Worm (Caenorhabditis elegans) whole organism, young adult: ENCODE measurements around the gene smc-5.
A peak's percentile ranks its signal among the peaks of the same experiment; 100 is the strongest.

Experiments used
- B0019.2 ChIP-seq: fragments of 200-800 bp; sonication (Bioruptor generic); conservative IDR thresholded peaks from 2 replicates; pipeline ENCODE4 v1.3.6; 2022; ENCODE audit warnings: missing genetic modification reagents, missing genetic modification characterization, missing compliant biosample characterization
- C06A6.2 ChIP-seq: fragments of 200-800 bp; sonication (Bioruptor generic); conservative IDR thresholded peaks from 2 replicates; pipeline ENCODE4 v1.3.6; 2022; ENCODE audit warnings: missing genetic modification characterization, missing compliant biosample characterization
- D2030.7 ChIP-seq: fragments of 200-800 bp; sonication (Bioruptor generic); IDR thresholded peaks from 2 replicates; pipeline ENCODE4 v1.3.6; 2022; ENCODE audit warnings: missing genetic modification reagents, missing genetic modification characterization, missing compliant biosample characterization
- F33H1.4 ChIP-seq: fragments of 200-800 bp; sonication (Bioruptor generic); IDR thresholded peaks from 2 replicates; pipeline ENCODE4 v1.3.6; 2022; ENCODE audit warnings: missing genetic modification reagents, missing genetic modification characterization, missing compliant biosample characterization
- F49E8.2 ChIP-seq: sonication (generic microtip); optimal IDR thresholded peaks from 3 replicates; lab custom pipeline; 2017; ENCODE audit warnings: missing genetic modification characterization, mild to moderate bottlenecking, missing compliant biosample characterization, antibody characterized with exemption, moderate library complexity; ENCODE audit not compliant: insufficient read depth
- F57A8.1 ChIP-seq: fragments of 200-800 bp; sonication (Bioruptor generic); optimal IDR thresholded peaks from 2 replicates; lab custom pipeline; 2018; ENCODE audit warnings: mild to moderate bottlenecking, missing genetic modification characterization, moderate library complexity, missing compliant biosample characterization
- Y53F4B.3 ChIP-seq: fragments of 200-800 bp; sonication (Bioruptor generic); IDR thresholded peaks from 2 replicates; pipeline ENCODE4 v1.3.6; 2022; ENCODE audit warnings: missing genetic modification reagents, missing genetic modification characterization, missing compliant biosample characterization
- Y79H2A.3 ChIP-seq: fragments of 200-800 bp; sonication (Bioruptor generic); conservative IDR thresholded peaks from 2 replicates; pipeline ENCODE4 v1.3.6; 2022; ENCODE audit warnings: missing genetic modification reagents, missing genetic modification characterization, missing compliant biosample characterization
- Y95B8A.8 ChIP-seq: fragments of 200-800 bp; sonication (Bioruptor generic); IDR thresholded peaks from 2 replicates; pipeline ENCODE4 v1.3.6; 2022; ENCODE audit warnings: missing genetic modification reagents, missing genetic modification characterization, missing compliant biosample characterization
- akir-1 ChIP-seq: fragments of 200-800 bp; sonication (Bioruptor generic); optimal IDR thresholded peaks from 2 replicates; lab custom pipeline; 2018; ENCODE audit warnings: mild to moderate bottlenecking, missing genetic modification characterization, moderate library complexity, missing compliant biosample characterization
- aptf-2 ChIP-seq: fragments of 200-800 bp; sonication (Bioruptor generic); conservative IDR thresholded peaks from 2 replicates; pipeline ENCODE4 v1.3.6; 2022; ENCODE audit warnings: missing genetic modification reagents, missing genetic modification characterization, missing compliant biosample characterization
- attf-3 ChIP-seq: fragments of 200-800 bp; sonication (Bioruptor generic); conservative IDR thresholded peaks from 2 replicates; pipeline ENCODE4 v1.3.6; 2022; ENCODE audit warnings: missing genetic modification reagents, missing genetic modification characterization, missing compliant biosample characterization
- attf-6 ChIP-seq: fragments of 200-800 bp; sonication (Bioruptor generic); IDR thresholded peaks from 2 replicates; pipeline ENCODE4 v1.3.6; 2022; ENCODE audit warnings: missing genetic modification reagents, missing genetic modification characterization, missing compliant biosample characterization
- ccch-3 ChIP-seq: fragments of 200-800 bp; sonication (Bioruptor generic); optimal IDR thresholded peaks from 2 replicates; lab custom pipeline; 2018; ENCODE audit warnings: mild to moderate bottlenecking, missing genetic modification characterization, missing compliant biosample characterization
- ceh-100 ChIP-seq: fragments of 200-800 bp; sonication (Bioruptor generic); IDR thresholded peaks from 2 replicates; pipeline ENCODE4 v1.3.6; 2022; ENCODE audit warnings: missing genetic modification reagents, missing genetic modification characterization, missing compliant biosample characterization
- ceh-79 ChIP-seq: sonication (generic microtip); optimal IDR thresholded peaks from 2 replicates; lab custom pipeline; 2017; ENCODE audit warnings: mild to moderate bottlenecking, missing genetic modification characterization, missing compliant biosample characterization
- ceh-91 ChIP-seq: fragments of 200-800 bp; sonication (Bioruptor generic); IDR thresholded peaks from 2 replicates; pipeline ENCODE4 v1.3.6; 2022; ENCODE audit warnings: missing genetic modification reagents, missing genetic modification characterization, missing compliant biosample characterization
- dpff-1 ChIP-seq: sonication (generic microtip); optimal IDR thresholded peaks from 2 replicates; lab custom pipeline; 2017; ENCODE audit warnings: mild to moderate bottlenecking, missing genetic modification characterization, missing compliant biosample characterization
- dpl-1 ChIP-seq: fragments of 150-350 bp; optimal IDR thresholded peaks from 2 replicates; lab custom pipeline; 2014; ENCODE audit warnings: missing biosample characterization, missing genetic modification reagents, missing genetic modification characterization
- efl-1 ChIP-seq: fragments of 150-350 bp; optimal IDR thresholded peaks from 2 replicates; lab custom pipeline; 2014; ENCODE audit warnings: missing biosample characterization, missing genetic modification reagents, missing genetic modification characterization
- fkh-3 ChIP-seq: sonication (generic microtip); optimal IDR thresholded peaks from 2 replicates; lab custom pipeline; 2016; ENCODE audit warnings: mild to moderate bottlenecking, missing genetic modification characterization, missing compliant biosample characterization
- gei-17 ChIP-seq: fragments of 200-800 bp; sonication (Bioruptor generic); optimal IDR thresholded peaks from 2 replicates; lab custom pipeline; 2018; ENCODE audit warnings: mild to moderate bottlenecking, missing genetic modification characterization, missing compliant biosample characterization
- hrde-1 ChIP-seq: sonication (generic microtip); optimal IDR thresholded peaks from 2 replicates; lab custom pipeline; 2016; ENCODE audit warnings: missing genetic modification characterization, mild to moderate bottlenecking, missing compliant biosample characterization, moderate library complexity, missing genotype, missing genetic modification reagents, borderline replicate concordance
- lin-40 ChIP-seq: sonication (generic microtip); optimal IDR thresholded peaks from 2 replicates; lab custom pipeline; 2016; ENCODE audit warnings: missing genetic modification characterization, mild to moderate bottlenecking, missing compliant biosample characterization, missing genotype, missing genetic modification reagents
- lin-54 ChIP-seq: fragments of 200-800 bp; sonication (Bioruptor generic); optimal IDR thresholded peaks from 2 replicates; lab custom pipeline; 2018; ENCODE audit warnings: mild to moderate bottlenecking, missing genetic modification characterization, missing compliant biosample characterization
- lsl-1 ChIP-seq: fragments of 200-800 bp; sonication (Bioruptor generic); optimal IDR thresholded peaks from 2 replicates; lab custom pipeline; 2018; ENCODE audit warnings: mild to moderate bottlenecking, missing genetic modification characterization, moderate library complexity, missing compliant biosample characterization
- madf-6 ChIP-seq: fragments of 200-800 bp; sonication (Bioruptor generic); IDR thresholded peaks from 2 replicates; pipeline ENCODE4 v1.3.6; 2022; ENCODE audit warnings: missing genetic modification reagents, missing genetic modification characterization, missing compliant biosample characterization
- madf-8 ChIP-seq: fragments of 200-800 bp; sonication (Bioruptor generic); conservative IDR thresholded peaks from 2 replicates; pipeline ENCODE4 v1.3.6; 2022; ENCODE audit warnings: missing genetic modification reagents, missing genetic modification characterization, missing compliant biosample characterization
- mel-28 ChIP-seq: sonication (generic microtip); optimal IDR thresholded peaks from 2 replicates; lab custom pipeline; 2016; ENCODE audit warnings: borderline replicate concordance, mild to moderate bottlenecking, missing genetic modification characterization, missing compliant biosample characterization
- nfya-2 ChIP-seq: fragments of 200-800 bp; sonication (Bioruptor generic); IDR thresholded peaks from 2 replicates; pipeline ENCODE4 v1.3.6; 2022; ENCODE audit warnings: missing genetic modification reagents, missing genetic modification characterization, missing compliant biosample characterization
- nhr-179 ChIP-seq: sonication (generic microtip); optimal IDR thresholded peaks from 2 replicates; lab custom pipeline; 2016; ENCODE audit warnings: mild to moderate bottlenecking, missing genetic modification characterization, missing compliant biosample characterization
- nhr-80 ChIP-seq: sonication (generic microtip); optimal IDR thresholded peaks from 2 replicates; lab custom pipeline; 2016; ENCODE audit warnings: missing genetic modification characterization, missing compliant biosample characterization
- pha-4 ChIP-seq: fragments of 150-350 bp; sonication (generic microtip); optimal IDR thresholded peaks from 2 replicates; lab custom pipeline; 2014; ENCODE audit warnings: missing biosample characterization, missing genetic modification reagents, missing genetic modification characterization
- rpc-1 ChIP-seq, 2 experiments: fragments of 150-350 bp in 1 of 2; sonication (generic microtip) in 1 of 2; optimal IDR thresholded peaks; 2 replicates each; lab custom pipeline; 2014 to 2018; ENCODE audit warnings: missing biosample characterization in 1 of 2, missing genetic modification characterization in 1 of 2, missing genetic modification reagents in 1 of 2, missing genotype in 1 of 2
- sea-2 ChIP-seq: fragments of 200-800 bp; sonication (Bioruptor generic); IDR thresholded peaks from 2 replicates; pipeline ENCODE4 v1.3.6; 2022; ENCODE audit warnings: missing genetic modification characterization, missing compliant biosample characterization
- snpc-1.3 ChIP-seq: sonication (generic microtip); optimal IDR thresholded peaks from 2 replicates; lab custom pipeline; 2017; ENCODE audit warnings: missing genetic modification characterization, mild to moderate bottlenecking, missing compliant biosample characterization, antibody characterized with exemption, moderate library complexity, missing genotype, missing genetic modification reagents; ENCODE audit not compliant: insufficient read depth
- snpc-3.4 ChIP-seq: sonication (generic microtip); optimal IDR thresholded peaks from 2 replicates; lab custom pipeline; 2017; ENCODE audit warnings: missing genetic modification characterization, mild to moderate bottlenecking, missing compliant biosample characterization, antibody characterized with exemption, moderate library complexity, missing genotype, missing genetic modification reagents
- snpc-4 ChIP-seq, 5 experiments: fragments of 150-350 bp in 1 of 5; sonication (generic microtip) in 4 of 5; optimal IDR thresholded peaks; 2 replicates each; lab custom pipeline; 2014 to 2018; ENCODE audit warnings: missing genetic modification characterization in 5 of 5, missing biosample characterization in 3 of 5, antibody characterized with exemption in 2 of 5, mild to moderate bottlenecking in 2 of 5, missing compliant biosample characterization in 2 of 5, missing genotype in 2 of 5, moderate library complexity in 2 of 5, missing genetic modification reagents in 1 of 5
- somi-1 ChIP-seq: fragments of 200-800 bp; sonication (Bioruptor generic); optimal IDR thresholded peaks from 2 replicates; lab custom pipeline; 2018; ENCODE audit warnings: mild to moderate bottlenecking, missing genetic modification characterization, missing compliant biosample characterization
- tbp1 ChIP-seq: fragments of 200-800 bp; sonication (Bioruptor generic); optimal IDR thresholded peaks from 2 replicates; lab custom pipeline; 2018; ENCODE audit warnings: mild to moderate bottlenecking, missing genetic modification characterization, missing compliant biosample characterization
- unc-130 ChIP-seq: sonication (generic microtip); optimal IDR thresholded peaks from 2 replicates; lab custom pipeline; 2016; ENCODE audit warnings: missing genetic modification reagents, missing genetic modification characterization, missing compliant biosample characterization
- xnd-1 ChIP-seq: sonication (generic microtip); optimal IDR thresholded peaks from 2 replicates; lab custom pipeline; 2016; ENCODE audit warnings: missing genotype, missing genetic modification reagents, missing genetic modification characterization, missing compliant biosample characterization
- ztf-22 ChIP-seq: fragments of 200-800 bp; sonication (Bioruptor generic); optimal IDR thresholded peaks from 2 replicates; lab custom pipeline; 2018; ENCODE audit warnings: mild to moderate bottlenecking, missing genetic modification characterization, moderate library complexity, missing compliant biosample characterization
- ztf-26 ChIP-seq: sonication (generic microtip); optimal IDR thresholded peaks from 2 replicates; lab custom pipeline; 2017; ENCODE audit warnings: missing genetic modification characterization, missing compliant biosample characterization
- ztf-6 ChIP-seq: fragments of 200-800 bp; sonication (Bioruptor generic); IDR thresholded peaks from 2 replicates; pipeline ENCODE4 v1.3.6; 2022; ENCODE audit warnings: missing genetic modification reagents, missing genetic modification characterization, missing compliant biosample characterization

The smc-5 gene

DNA sequence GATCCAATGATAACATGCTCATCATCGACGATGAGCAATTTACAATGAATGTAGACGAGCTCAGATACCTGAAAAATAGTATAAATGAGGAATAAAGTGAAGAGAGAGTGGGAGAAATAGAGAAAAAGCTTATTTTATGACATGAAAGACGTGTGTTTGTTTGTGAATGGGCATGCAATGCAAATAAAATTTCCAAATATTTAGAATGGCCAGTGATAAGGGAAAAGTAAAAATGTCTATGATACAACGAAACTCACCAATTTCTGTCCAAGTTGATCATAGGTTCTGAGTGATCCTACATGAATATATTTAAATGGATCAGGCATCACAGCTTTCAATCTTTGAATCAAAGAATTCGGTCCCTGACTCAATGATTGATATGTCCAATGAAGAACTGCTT, 24.2 kb downstream of the smc-5 start:
- no peak for TF ChIP-seq snpc-3.4 (tag; lab: Kevin White, UChicago)
- no peak for TF ChIP-seq aptf-2 (GFP tag; lab: Robert Waterston, UW)
- no peak for TF ChIP-seq D2030.7 (GFP tag; lab: Robert Waterston, UW)
- no peak for TF ChIP-seq lin-40 (tag; lab: Kevin White, UChicago)
- TF ChIP-seq sea-2 (GFP tag; lab: Robert Waterston, UW) = no peak

DNA sequence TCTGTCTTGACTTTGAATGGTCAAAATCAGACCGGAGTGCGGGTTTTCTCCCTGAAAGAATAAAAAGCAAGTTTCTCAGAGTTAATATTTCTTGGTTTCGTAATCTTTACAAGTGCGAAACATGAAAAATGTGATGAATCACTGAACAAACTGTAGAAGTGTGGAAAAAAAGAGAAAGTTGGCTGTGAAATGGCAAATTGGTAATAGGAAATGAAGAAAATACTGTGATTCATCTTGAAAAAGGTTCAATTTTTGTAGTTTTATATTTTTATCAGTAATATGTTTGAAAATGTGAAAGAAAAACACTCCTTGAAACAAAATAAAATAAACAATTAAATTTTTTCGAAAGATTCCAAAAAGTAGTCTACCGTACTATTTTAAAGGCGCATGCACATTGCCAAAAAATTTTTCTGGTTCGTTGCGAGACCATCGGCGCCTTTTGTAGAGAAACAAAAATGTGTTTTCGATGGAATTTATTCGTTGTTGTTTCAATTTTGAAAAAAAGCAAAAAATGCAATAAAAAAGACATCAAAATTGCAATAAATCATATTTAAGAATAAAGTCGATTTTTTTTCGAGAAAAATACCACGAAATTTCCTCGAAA, 29.8 kb downstream of the smc-5 start, which contains the start of gene pld-1:
Gene pld-1, minus strand, starts transcription at position 51 of the 604 bp plus-strand sequence.
- peak; percentile 43 for TF ChIP-seq snpc-1.3 (tag; lab: Kevin White, UChicago)
- TF ChIP-seq C06A6.2 (GFP tag; lab: Robert Waterston, UW) = no peak
- no peak for TF ChIP-seq rpc-1 (optimal IDR thresholded peaks at IDR 0.05; lab: Kevin White, UChicago)
- TF ChIP-seq rpc-1 (tag; optimal IDR thresholded peaks at IDR 0.05; lab: Kevin White, UChicago) = no peak
- TF ChIP-seq nhr-179 (tag; lab: Kevin White, UChicago) = no peak
- no peak for TF ChIP-seq nhr-80 (tag; lab: Kevin White, UChicago)
- no peak for TF ChIP-seq F57A8.1
- no peak for TF ChIP-seq attf-6
- TF ChIP-seq gei-17 (GFP tag; lab: Kevin White, UChicago) = no peak
- TF ChIP-seq snpc-4 (GFP tag; optimal IDR thresholded peaks at IDR 0.05; lab: Kevin White, UChicago) = no peak
- peak in 1 of 4 experiments; percentile 7 for TF ChIP-seq snpc-4 (tag; optimal IDR thresholded peaks at IDR 0.05; lab: Kevin White, UChicago)
- TF ChIP-seq madf-8 (GFP tag; lab: Robert Waterston, UW) = peak; percentile 86
- TF ChIP-seq ztf-6 (GFP tag; lab: Robert Waterston, UW) = no peak
- TF ChIP-seq attf-3 (GFP tag; lab: Robert Waterston, UW) = no peak
- peak; percentile 65 for TF ChIP-seq F49E8.2 (tag; lab: Kevin White, UChicago)
- TF ChIP-seq Y95B8A.8 = no peak
- no peak for TF ChIP-seq B0019.2 (GFP tag; lab: Robert Waterston, UW)
- peak; percentile 96 for TF ChIP-seq madf-6
- peak; percentile 93 for TF ChIP-seq xnd-1 (tag; lab: Kevin White, UChicago)
- TF ChIP-seq mel-28 (tag; lab: Kevin White, UChicago) = no peak
- peak; percentile 97 for TF ChIP-seq lsl-1 (GFP tag; lab: Kevin White, UChicago)
- no peak for TF ChIP-seq ztf-26 (tag; lab: Kevin White, UChicago)
- no peak for TF ChIP-seq hrde-1
- TF ChIP-seq fkh-3 (tag; lab: Kevin White, UChicago) = no peak
- TF ChIP-seq ccch-3 (GFP tag; lab: Kevin White, UChicago) = no peak
- no peak for TF ChIP-seq nfya-2 (GFP tag; lab: Robert Waterston, UW)
- peak; percentile 80 for TF ChIP-seq efl-1 (GFP tag; lab: Kevin White, UChicago)
- peak; percentile 49 for TF ChIP-seq dpl-1 (GFP tag; lab: Kevin White, UChicago)
- TF ChIP-seq Y53F4B.3 (GFP tag; lab: Robert Waterston, UW) = no peak
- no peak for TF ChIP-seq somi-1
- TF ChIP-seq ceh-91 (GFP tag; lab: Robert Waterston, UW) = peak; percentile 89
- peak; percentile 36 for TF ChIP-seq lin-54 (GFP tag; lab: Kevin White, UChicago)
- peak; percentile 95 for TF ChIP-seq F33H1.4 (GFP tag; lab: Robert Waterston, UW)
- TF ChIP-seq snpc-3.4 (tag; lab: Kevin White, UChicago) = peak; percentile 76
- TF ChIP-seq akir-1 (GFP tag; lab: Kevin White, UChicago) = no peak
- peak; percentile 25 for TF ChIP-seq tbp1 (GFP tag; lab: Kevin White, UChicago)
- TF ChIP-seq D2030.7 (GFP tag; lab: Robert Waterston, UW) = peak; percentile 60
- TF ChIP-seq pha-4 (tag; lab: Kevin White, UChicago) = no peak
- TF ChIP-seq ztf-22 = no peak
- TF ChIP-seq dpff-1 (tag; lab: Kevin White, UChicago) = no peak
- TF ChIP-seq Y79H2A.3 (GFP tag; lab: Robert Waterston, UW) = no peak
- no peak for TF ChIP-seq ceh-100
- peak; percentile 3 for TF ChIP-seq unc-130 (GFP tag; lab: Kevin White, UChicago)
- TF ChIP-seq ceh-79 (tag; lab: Kevin White, UChicago) = no peak
